Fruit fly (Drosophila melanogaster): ENCODE data around the gene Pi3K92E.

Pi3K92E gene

DNA sequence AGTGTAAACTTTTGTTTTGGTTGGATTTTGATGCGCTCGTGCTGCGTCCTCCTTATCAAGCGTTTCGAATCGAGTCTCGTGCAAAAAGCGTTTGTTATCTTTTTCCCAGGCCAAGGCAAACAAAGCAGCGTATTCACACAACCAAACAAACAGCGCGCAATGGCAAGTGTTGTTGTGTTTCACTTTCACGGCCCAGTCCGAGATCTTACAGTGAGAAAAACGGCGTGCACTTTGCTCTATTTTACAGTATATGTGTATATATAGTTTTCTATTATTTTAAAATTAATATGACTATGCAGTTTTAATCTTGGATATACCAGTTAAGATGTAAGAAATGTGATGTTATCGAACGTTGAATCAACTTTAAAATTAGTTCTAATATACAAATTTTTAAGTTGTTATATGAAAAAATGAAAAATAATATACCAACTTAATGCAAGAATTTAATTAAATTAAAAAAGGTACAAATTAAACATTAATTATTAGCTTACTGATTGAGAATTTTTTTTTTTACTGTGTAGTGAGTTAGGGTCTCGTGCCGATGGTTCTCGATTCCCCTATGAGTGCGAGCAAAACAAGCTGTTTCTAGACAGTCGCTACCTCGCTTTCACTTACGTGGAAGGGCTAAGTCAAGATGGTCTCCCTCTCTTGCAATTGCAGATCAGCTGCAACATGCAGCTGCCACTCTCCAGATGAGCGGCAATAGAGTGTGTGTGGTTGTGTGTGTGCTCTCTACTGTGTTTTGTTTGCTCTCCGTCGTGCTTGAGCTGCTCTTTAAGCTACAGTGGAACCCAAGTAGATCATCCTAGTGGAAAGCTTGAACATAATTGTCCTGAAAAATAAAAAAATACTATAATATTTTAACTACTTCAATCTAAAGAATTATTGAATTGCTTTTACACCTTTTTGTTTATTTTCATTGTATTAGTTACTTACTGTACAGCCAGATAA is 40.1 kb downstream of the Pi3K92E start (continued):
- TF ChIP-seq CG6854 (GFP tag; optimal IDR thresholded peaks at IDR 0.05) (peak; percentile 41), dmrt11E (tag; optimal IDR thresholded peaks at IDR 0.05) (peak; percentile 97), chm (GFP tag; IDR thresholded peaks at IDR 0.05) (peak; percentile 56; the same call in 1 of the 2 replicates), pita (GFP tag; optimal IDR thresholded peaks at IDR 0.05) (no peak), nerfin-1 (tag; optimal IDR thresholded peaks at IDR 0.05) (peak; percentile 93), esg (GFP tag; conservative IDR thresholded peaks at IDR 0.05) (peak; percentile 66), CG17385 (GFP tag; optimal IDR thresholded peaks at IDR 0.05) (peak; percentile 82), Bteb2 (GFP tag; optimal IDR thresholded peaks at IDR 0.05) (no peak), CG4730 (GFP tag; IDR thresholded peaks at IDR 0.05) (peak; percentile 52), CG17568 (GFP tag; optimal IDR thresholded peaks at IDR 0.05) (peak; percentile 50), ken (GFP tag; IDR thresholded peaks at IDR 0.05) (peak; percentile 76), amos (GFP tag; IDR thresholded peaks at IDR 0.05; ENCODE audit: partially characterized antibody) (no peak), zen2 (GFP tag; IDR thresholded peaks at IDR 0.05; ENCODE audit: partially characterized antibody) (no peak), CG12942 (GFP tag; optimal IDR thresholded peaks at IDR 0.05) (peak; percentile 62), Poxn (GFP tag; IDR thresholded peaks at IDR 0.05) (no peak), CG6791 (GFP tag; IDR thresholded peaks at IDR 0.05; ENCODE audit: partially characterized antibody) (no peak), CG13123 (GFP tag; optimal IDR thresholded peaks at IDR 0.05) (peak; percentile 55), CG7987 (GFP tag; optimal IDR thresholded peaks at IDR 0.05) (peak; percentile 34), CG7786 (GFP tag; optimal IDR thresholded peaks at IDR 0.05) (no peak), cas (GFP tag; IDR thresholded peaks at IDR 0.05) (peak; percentile 11; the same call in 1 of the 2 replicates), Trl (optimal IDR thresholded peaks at IDR 0.05) (peak in 1 of 2 experiments; percentile 74), Trl (GFP tag; optimal IDR thresholded peaks at IDR 0.05) (no peak), CG17361 (GFP tag; IDR thresholded peaks at IDR 0.05) (peak; percentile 98), CG11695 (GFP tag; IDR thresholded peaks at IDR 0.05) (peak; percentile 93), bab2 (GFP tag; optimal IDR thresholded peaks at IDR 0.05) (peak; percentile 30), CkIIα-i1 (GFP tag; IDR thresholded peaks at IDR 0.05) (no peak), CG10267 (tag; optimal IDR thresholded peaks at IDR 0.05) (peak; percentile 94), ewg (GFP tag; optimal IDR thresholded peaks at IDR 0.05) (peak; percentile 72), Bdp1 (GFP tag; optimal IDR thresholded peaks at IDR 0.05) (no peak), Myb (GFP tag; optimal IDR thresholded peaks at IDR 0.05) (no peak), Elba2 (GFP tag; optimal IDR thresholded peaks at IDR 0.05) (peak; percentile 23), CG32767 (GFP tag; IDR thresholded peaks at IDR 0.05) (peak; percentile 81), CG10431 (GFP tag; optimal IDR thresholded peaks at IDR 0.05) (peak; percentile 74), schlank (tag; optimal IDR thresholded peaks at IDR 0.05) (peak; percentile 20), Optix (GFP tag; IDR thresholded peaks at IDR 0.05) (peak; percentile 52; the same call in 1 of the 3 replicates), zfh1 (GFP tag; IDR thresholded peaks at IDR 0.05) (peak; percentile 80), mld (GFP tag; IDR thresholded peaks at IDR 0.05; ENCODE audit: partially characterized antibody) (no peak), Nf-YB (GFP tag; optimal IDR thresholded peaks at IDR 0.05) (peak; percentile 84), TFAM (GFP tag; optimal IDR thresholded peaks at IDR 0.05) (peak; percentile 31), CG7357 (GFP tag; IDR thresholded peaks at IDR 0.05) (peak; percentile 81), emc (GFP tag; optimal IDR thresholded peaks at IDR 0.05) (no peak), CG11560 (tag; IDR thresholded peaks at IDR 0.05) (no peak), abd-A (tag; optimal IDR thresholded peaks at IDR 0.05) (no peak), Vsx1 (GFP tag; optimal IDR thresholded peaks at IDR 0.05) (peak; percentile 73), shn (GFP tag; optimal IDR thresholded peaks at IDR 0.05) (no peak), HLH3B (GFP tag; IDR thresholded peaks at IDR 0.05) (peak; percentile 79), ase (GFP tag; IDR thresholded peaks at IDR 0.05) (peak; percentile 58; the same call in 2 of the 3 replicates), Hr78 (GFP tag; optimal IDR thresholded peaks at IDR 0.05) (peak in 1 of 2 experiments; percentile 82), crc (GFP tag; optimal IDR thresholded peaks at IDR 0.05) (no peak)

All from whole organism, embryonic.